Fruit fly (Drosophila melanogaster): ENCODE data around the gene Wnt5.

The Wnt5 gene

dm6 chrX:18515988-18516541 lies 10.9 kb upstream of the Wnt5 start (continued):
- TF ChIP-seq insv (GFP tag; optimal IDR thresholded peaks at IDR 0.05) (peak; percentile 63 to 93), CG1603 (tag; optimal IDR thresholded peaks at IDR 0.05) (peak; percentile 6), CG13775 (GFP tag; optimal IDR thresholded peaks at IDR 0.05) (peak; percentile 2), wdn (GFP tag; IDR thresholded peaks at IDR 0.05) (no peak), CG7271 (tag; optimal IDR thresholded peaks at IDR 0.05) (no peak), Adf1 (GFP tag; IDR thresholded peaks at IDR 0.05) (no peak), C15 (GFP tag; IDR thresholded peaks at IDR 0.05) (no peak), CG15073 (GFP tag; optimal IDR thresholded peaks at IDR 0.05) (no peak), CG14441 (GFP tag; IDR thresholded peaks at IDR 0.05) (0 out of 2 replicates have a peak, but pooled peaks have one; percentile 27), ara (GFP tag; IDR thresholded peaks at IDR 0.05) (no peak), D19B (GFP tag; optimal IDR thresholded peaks at IDR 0.05) (no peak), vvl (GFP tag; IDR thresholded peaks at IDR 0.05) (peak; percentile 21), CG8089 (GFP tag; optimal IDR thresholded peaks at IDR 0.05) (peak; percentile 1), twi (tag; optimal IDR thresholded peaks at IDR 0.05) (no peak), rib (GFP tag; IDR thresholded peaks at IDR 0.05) (0 out of 2 replicates have a peak, but pooled peaks have one; percentile 13), CG30020 (tag; optimal IDR thresholded peaks at IDR 0.05) (no peak), Hmr (GFP tag; optimal IDR thresholded peaks at IDR 0.05) (peak; percentile 15), Usf (GFP tag; optimal IDR thresholded peaks at IDR 0.05) (no peak), CG9932 (GFP tag; IDR thresholded peaks at IDR 0.05) (peak; percentile 53; the same call in 1 of the 2 replicates), CG4424 (GFP tag; optimal IDR thresholded peaks at IDR 0.05) (no peak), CG1602 (GFP tag; optimal IDR thresholded peaks at IDR 0.05) (no peak), CG17385 (GFP tag; optimal IDR thresholded peaks at IDR 0.05) (peak; percentile 10), CG2202 (tag; optimal IDR thresholded peaks at IDR 0.05) (no peak), CG13624 (GFP tag; optimal IDR thresholded peaks at IDR 0.05) (peak; percentile 14), prd (optimal IDR thresholded peaks at IDR 0.05) (no peak), prd (GFP tag; IDR thresholded peaks at IDR 0.05) (peak; percentile 57; the same call in 2 of the 3 replicates), CoRest (tag; optimal IDR thresholded peaks at IDR 0.05) (peak; percentile 43), ind (GFP tag; optimal IDR thresholded peaks at IDR 0.05) (peak; percentile 3), CG1024 (GFP tag; IDR thresholded peaks at IDR 0.05) (0 out of 2 replicates have a peak, but pooled peaks have one; percentile 12), CG31365 (tag; optimal IDR thresholded peaks at IDR 0.05) (no peak), CG17361 (GFP tag; IDR thresholded peaks at IDR 0.05) (peak; percentile 34; the same call in 1 of the 3 replicates), zf30C (GFP tag; optimal IDR thresholded peaks at IDR 0.05) (peak; percentile 24), psq (GFP tag; optimal IDR thresholded peaks at IDR 0.05) (no peak), pzg (GFP tag; optimal IDR thresholded peaks at IDR 0.05) (peak; percentile 5), wor (GFP tag; IDR thresholded peaks at IDR 0.05) (no peak), CG2712 (tag; optimal IDR thresholded peaks at IDR 0.05) (peak; percentile 31), Ptx1 (GFP tag; IDR thresholded peaks at IDR 0.05) (peak; percentile 33; the same call in 1 of the 2 replicates), CG12071 (GFP tag; optimal IDR thresholded peaks at IDR 0.05) (no peak), lmd (GFP tag; IDR thresholded peaks at IDR 0.05) (peak; percentile 23; the same call in 1 of the 2 replicates), CG9817 (tag; optimal IDR thresholded peaks at IDR 0.05) (peak; percentile 15), p53 (GFP tag; optimal IDR thresholded peaks at IDR 0.05) (no peak), CG7357 (GFP tag; IDR thresholded peaks at IDR 0.05) (no peak), B-H2 (GFP tag; optimal IDR thresholded peaks at IDR 0.05) (no peak), Mrtf (GFP tag; IDR thresholded peaks at IDR 0.05) (no peak), Ada2b (GFP tag; IDR thresholded peaks at IDR 0.05) (peak; percentile 22; the same call in 1 of the 2 replicates), Gsc (GFP tag; IDR thresholded peaks at IDR 0.05) (no peak), Pdp1 (GFP tag; optimal IDR thresholded peaks at IDR 0.05) (peak; percentile 7 to 34), sima (GFP tag; optimal IDR thresholded peaks at IDR 0.05) (no peak), CG10565 (GFP tag; optimal IDR thresholded peaks at IDR 0.05) (no peak), CG9876 (GFP tag; optimal IDR thresholded peaks at IDR 0.05) (no peak), oc (tag; optimal IDR thresholded peaks at IDR 0.05) (no peak)

Measured in whole organism, embryonic.